Worm (Caenorhabditis elegans): ENCODE measurements around the gene hlh-8.

DNA sequence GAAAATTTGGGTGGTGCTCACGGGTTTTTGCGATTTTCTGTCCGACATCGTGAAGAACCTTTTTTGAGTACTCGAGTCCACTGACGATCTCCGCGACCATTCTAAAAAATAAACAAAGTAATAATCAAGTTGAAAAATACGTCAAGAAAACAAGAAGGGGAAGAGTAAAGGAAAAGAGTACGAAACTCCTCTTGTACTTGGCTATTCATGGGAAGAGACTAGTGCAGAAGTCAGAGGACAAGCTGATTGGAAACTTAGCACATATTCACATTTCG is 29.9 kb upstream of the hlh-8 start, which contains the start of gene dao-3:
- TF ChIP-seq lin-15B (tag; optimal IDR thresholded peaks at IDR 0.05), result no peak
- TF ChIP-seq aly-2 (tag; optimal IDR thresholded peaks at IDR 0.05), result no peak

Measured in whole organism, L1 larva.